Worm (Caenorhabditis elegans): ENCODE measurements around the gene mlc-2.

The mlc-2 gene

ce11 chrX:17434234-17434633 lies 22.2 kb downstream of the mlc-2 start, which contains the start of gene fubl-3 (continued):
- TF ChIP-seq dmd-6 (GFP tag; IDR thresholded peaks at IDR 0.05) (peak; percentile 44; the same call in 1 of the 2 replicates), madf-9 (GFP tag; conservative IDR thresholded peaks at IDR 0.05) (0 out of 2 replicates have a peak, but pooled peaks have one; percentile 16), mxl-3 (GFP tag; optimal IDR thresholded peaks at IDR 0.05) (peak; percentile 15), lim-7 (GFP tag; IDR thresholded peaks at IDR 0.05) (no peak), hmg-1.1 (GFP tag; IDR thresholded peaks at IDR 0.05) (peak; percentile 31; the same call in 1 of the 2 replicates), nhr-28 (tag; optimal IDR thresholded peaks at IDR 0.05) (peak; percentile 17), lsy-2 (tag; optimal IDR thresholded peaks at IDR 0.05) (peak; percentile 70 to 95), nhr-11 (tag; optimal IDR thresholded peaks at IDR 0.05) (peak; percentile 1), set-16 (GFP tag; IDR thresholded peaks at IDR 0.05) (no peak)

ce11 chrX:17428803-17429202 lies 27.6 kb downstream of the mlc-2 start, which contains the start of gene pbo-6:
Gene pbo-6, plus strand, starts transcription at chrX:17429042.
- no peak for TF ChIP-seq D1046.2 (GFP tag; IDR thresholded peaks at IDR 0.05)
- TF ChIP-seq daf-19 (GFP tag; conservative IDR thresholded peaks at IDR 0.05): no peak
- no peak for TF ChIP-seq F44E2.7 (GFP tag; IDR thresholded peaks at IDR 0.05)
- no peak for TF ChIP-seq F49E8.2 (tag; optimal IDR thresholded peaks at IDR 0.05; ENCODE audit: borderline replicate concordance)
- TF ChIP-seq lin-38 (GFP tag; IDR thresholded peaks at IDR 0.05): no peak
- TF ChIP-seq lsy-2 (tag; optimal IDR thresholded peaks at IDR 0.05): no peak
- TF ChIP-seq ama-1 (optimal IDR thresholded peaks at IDR 0.05): no peak
- TF ChIP-seq zfp-3 (GFP tag; conservative IDR thresholded peaks at IDR 0.05): no peak
- TF ChIP-seq nhr-25 (tag; optimal IDR thresholded peaks at IDR 0.05; ENCODE audit: borderline replicate concordance, insufficient read depth): no peak
- TF ChIP-seq egl-43 (GFP tag; IDR thresholded peaks at IDR 0.05): no peak
- TF ChIP-seq dmd-6 (GFP tag; IDR thresholded peaks at IDR 0.05): no peak
- no peak for TF ChIP-seq ctbp-1 (GFP tag; IDR thresholded peaks at IDR 0.05)
- TF ChIP-seq ces-1 (GFP tag; optimal IDR thresholded peaks at IDR 0.05): no peak
- no peak for TF ChIP-seq lin-15B (tag; optimal IDR thresholded peaks at IDR 0.05)

ce11 chrX:17427778-17428177 lies 28.6 kb downstream of the mlc-2 start:
- TF ChIP-seq dmd-6 (GFP tag; IDR thresholded peaks at IDR 0.05) (no peak), lin-39 (tag; optimal IDR thresholded peaks at IDR 0.05) (no peak), mdl-1 (tag; optimal IDR thresholded peaks at IDR 0.05) (peak in 1 of 2 experiments; percentile 11), spr-1 (tag; optimal IDR thresholded peaks at IDR 0.05) (no peak), mdt-29 (GFP tag; IDR thresholded peaks at IDR 0.05) (no peak), ztf-11 (tag; optimal IDR thresholded peaks at IDR 0.05) (no peak), F49E8.2 (tag; optimal IDR thresholded peaks at IDR 0.05; ENCODE audit: borderline replicate concordance) (no peak), unc-62 (GFP tag; optimal IDR thresholded peaks at IDR 0.05 in 1 of 2) (peak in 1 of 2 experiments; percentile 98), unc-62 (tag; optimal IDR thresholded peaks at IDR 0.05) (no peak), hlh-11 (tag; optimal IDR thresholded peaks at IDR 0.05) (peak; percentile 61), hlh-30 (tag; optimal IDR thresholded peaks at IDR 0.05; ENCODE audit: insufficient read depth) (peak; percentile 62), unc-39 (tag; optimal IDR thresholded peaks at IDR 0.05) (no peak), vab-7 (GFP tag; IDR thresholded peaks at IDR 0.05) (no peak), mep-1 (tag; optimal IDR thresholded peaks at IDR 0.05) (peak; percentile 43), lsy-2 (tag; optimal IDR thresholded peaks at IDR 0.05) (peak in 1 of 2 experiments; percentile 79), nhr-28 (tag; optimal IDR thresholded peaks at IDR 0.05) (peak; percentile 70)

ce11 chrX:17426712-17427111 lies 29.7 kb downstream of the mlc-2 start:
- peak; percentile 45; the same call in 1 of the 2 replicates for TF ChIP-seq ceh-20 (GFP tag; IDR thresholded peaks at IDR 0.05)
- peak; percentile 11 for TF ChIP-seq nhr-25 (tag; optimal IDR thresholded peaks at IDR 0.05; ENCODE audit: borderline replicate concordance, insufficient read depth)
- peak; percentile 17 for TF ChIP-seq nhr-28 (tag; optimal IDR thresholded peaks at IDR 0.05)
- TF ChIP-seq zfp-3 (GFP tag; conservative IDR thresholded peaks at IDR 0.05): no peak
- no peak for TF ChIP-seq aly-2 (tag; optimal IDR thresholded peaks at IDR 0.05)
